Fruit fly (Drosophila melanogaster) whole organism, embryonic: ENCODE measurements around the gene IscU.
A peak's percentile ranks its signal among the peaks of the same experiment; 100 is the strongest.

Experiments used
- Asciz ChIP-seq: fragments of 200-800 bp; sonication (Bioruptor generic); optimal IDR thresholded peaks from 2 replicates; lab custom pipeline; 2017; ENCODE audit warnings: missing biosample characterization, mild to moderate bottlenecking, missing genetic modification characterization, missing genetic modification reagents
- B-H2 ChIP-seq: fragments of 200-800 bp; sonication (Bioruptor generic); optimal IDR thresholded peaks from 2 replicates; lab custom pipeline; 2018; ENCODE audit warnings: missing biosample characterization, mild to moderate bottlenecking, missing genetic modification characterization
- Bdp1 ChIP-seq: fragments of 200-800 bp; sonication (Bioruptor generic); optimal IDR thresholded peaks from 3 replicates; lab custom pipeline; 2016; ENCODE audit warnings: missing biosample characterization, missing genetic modification characterization
- CG10209 ChIP-seq: fragments of 200-800 bp; sonication (Bioruptor generic); optimal IDR thresholded peaks from 3 replicates; lab custom pipeline; 2017; ENCODE audit warnings: missing biosample characterization, mild to moderate bottlenecking, missing genetic modification characterization, missing genetic modification reagents
- CG11560 ChIP-seq: fragments of 200-800 bp; sonication (Bioruptor generic); IDR thresholded peaks from 3 replicates; pipeline ENCODE4 v1.3.6; 2022; ENCODE audit warnings: missing biosample characterization, missing genetic modification characterization
- CG11696 ChIP-seq: fragments of 200-800 bp; sonication (Bioruptor generic); IDR thresholded peaks from 2 replicates; pipeline ENCODE4 v1.3.6; 2022; ENCODE audit warnings: missing biosample characterization, missing genetic modification characterization
- CG1233 ChIP-seq: fragments of 200-800 bp; sonication (Bioruptor generic); optimal IDR thresholded peaks from 4 replicates; lab custom pipeline; 2018; ENCODE audit warnings: missing biosample characterization, mild to moderate bottlenecking, missing genetic modification characterization
- CG13624 ChIP-seq: fragments of 200-800 bp; sonication (Bioruptor generic); optimal IDR thresholded peaks from 2 replicates; lab custom pipeline; 2016; ENCODE audit warnings: missing biosample characterization, missing genetic modification characterization
- CG14710 ChIP-seq: fragments of 200-800 bp; sonication (Bioruptor generic); optimal IDR thresholded peaks from 3 replicates; lab custom pipeline; 2019; ENCODE audit warnings: missing biosample characterization, mild to moderate bottlenecking, missing genetic modification characterization, moderate library complexity
- CG15601 ChIP-seq: fragments of 200-800 bp; sonication (Bioruptor generic); optimal IDR thresholded peaks from 3 replicates; lab custom pipeline; 2019; ENCODE audit warnings: missing biosample characterization, mild to moderate bottlenecking, missing genetic modification characterization, moderate library complexity
- CG17328 ChIP-seq: fragments of 200-800 bp; sonication (Bioruptor generic); IDR thresholded peaks from 2 replicates; pipeline ENCODE4 v1.3.6; 2022; ENCODE audit warnings: missing biosample characterization, missing genetic modification characterization
- CG2199 ChIP-seq: fragments of 200-800 bp; sonication (Bioruptor generic); IDR thresholded peaks from 3 replicates; pipeline ENCODE4 v1.3.6; 2022; ENCODE audit warnings: missing biosample characterization, missing genetic modification characterization
- CG32767 ChIP-seq: fragments of 200-800 bp; sonication (Bioruptor generic); IDR thresholded peaks from 2 replicates; pipeline ENCODE4 v1.3.6; 2022; ENCODE audit warnings: missing biosample characterization, missing genetic modification characterization
- CG43689 ChIP-seq: fragments of 200-800 bp; sonication (Bioruptor generic); IDR thresholded peaks from 2 replicates; pipeline ENCODE4 v1.3.6; 2022; ENCODE audit warnings: missing biosample characterization, missing genetic modification characterization
- CG4707 ChIP-seq: fragments of 200-800 bp; sonication (Bioruptor generic); optimal IDR thresholded peaks from 2 replicates; lab custom pipeline; 2018; ENCODE audit warnings: missing biosample characterization, mild to moderate bottlenecking, missing genetic modification characterization, moderate library complexity
- CG6272 ChIP-seq: fragments of 200-800 bp; sonication (Bioruptor generic); IDR thresholded peaks from 2 replicates; pipeline ENCODE4 v1.3.6; 2022; ENCODE audit warnings: missing biosample characterization, missing genetic modification characterization
- CG7271 ChIP-seq: fragments of 200-800 bp; sonication (Bioruptor generic); optimal IDR thresholded peaks from 2 replicates; lab custom pipeline; 2018; ENCODE audit warnings: missing biosample characterization, mild to moderate bottlenecking, missing genetic modification characterization, moderate library complexity
- CG7556 ChIP-seq: fragments of 200-800 bp; sonication (Bioruptor generic); optimal IDR thresholded peaks from 2 replicates; lab custom pipeline; 2017; ENCODE audit warnings: missing biosample characterization, mild to moderate bottlenecking, missing genetic modification characterization
- CG8388 ChIP-seq: fragments of 200-800 bp; sonication (Bioruptor generic); optimal IDR thresholded peaks from 2 replicates; lab custom pipeline; 2019; ENCODE audit warnings: missing biosample characterization, mild to moderate bottlenecking, missing genetic modification characterization, moderate library complexity
- CG8478 ChIP-seq: fragments of >200 bp; optimal IDR thresholded peaks from 2 replicates; lab custom pipeline; 2018
- CG9437 ChIP-seq: fragments of 200-800 bp; sonication (Bioruptor generic); optimal IDR thresholded peaks from 2 replicates; lab custom pipeline; 2018; ENCODE audit warnings: missing biosample characterization, mild to moderate bottlenecking, missing genetic modification characterization
- D19A ChIP-seq: fragments of 200-800 bp; optimal IDR thresholded peaks from 3 replicates; lab custom pipeline; 2019; ENCODE audit warnings: missing biosample characterization, mild to moderate bottlenecking, missing genetic modification characterization, moderate library complexity
- GATAe ChIP-seq: fragments of 200-800 bp; sonication (Bioruptor generic); conservative IDR thresholded peaks from 2 replicates; pipeline ENCODE4 v1.3.6; 2022; ENCODE audit warnings: missing biosample characterization, missing genetic modification characterization
- HLHmδ ChIP-seq: fragments of 200-800 bp; sonication (Bioruptor generic); optimal IDR thresholded peaks from 2 replicates; lab custom pipeline; 2018; ENCODE audit warnings: missing biosample characterization, mild to moderate bottlenecking, missing genetic modification characterization, moderate library complexity
- Hr78 ChIP-seq, 2 experiments: fragments of 200-800 bp in 1 of 2; fragments of >200 bp in 1 of 2; sonication (Bioruptor generic) in 1 of 2; optimal IDR thresholded peaks; 2 replicates each; lab custom pipeline; 2017 to 2019; ENCODE audit warnings: missing biosample characterization in 2 of 2, missing genetic modification characterization in 2 of 2, mild to moderate bottlenecking in 1 of 2, moderate library complexity in 1 of 2
- Jarid2 ChIP-seq: fragments of 200-800 bp; sonication (Bioruptor generic); optimal IDR thresholded peaks from 3 replicates; lab custom pipeline; 2017; ENCODE audit warnings: mild to moderate bottlenecking, missing biosample characterization, missing genetic modification reagents, missing genetic modification characterization
- Neu2 ChIP-seq: fragments of 200-800 bp; sonication (Bioruptor generic); optimal IDR thresholded peaks from 3 replicates; lab custom pipeline; 2016; ENCODE audit warnings: missing biosample characterization, missing genetic modification characterization, borderline replicate concordance
- Nf-YB ChIP-seq: fragments of 200-800 bp; sonication (Bioruptor generic); optimal IDR thresholded peaks from 3 replicates; lab custom pipeline; 2019; ENCODE audit warnings: missing biosample characterization, mild to moderate bottlenecking, missing genetic modification characterization, moderate library complexity
- Ptx1 ChIP-seq: fragments of 200-800 bp; sonication (Bioruptor generic); IDR thresholded peaks from 2 replicates; pipeline ENCODE4 v1.3.6; 2022; ENCODE audit warnings: missing biosample characterization, missing genetic modification characterization
- Six4 ChIP-seq: fragments of 200-800 bp; sonication (Bioruptor generic); optimal IDR thresholded peaks from 2 replicates; lab custom pipeline; 2016; ENCODE audit warnings: missing biosample characterization, missing genetic modification characterization
- Sox100B ChIP-seq: fragments of 200-800 bp; sonication (Bioruptor generic); optimal IDR thresholded peaks from 3 replicates; lab custom pipeline; 2018; ENCODE audit warnings: missing biosample characterization, mild to moderate bottlenecking, missing genetic modification characterization
- al ChIP-seq: fragments of 200-800 bp; sonication (Bioruptor generic); IDR thresholded peaks from 2 replicates; pipeline ENCODE4 v1.3.6; 2022; ENCODE audit warnings: missing biosample characterization, missing genetic modification characterization
- cad ChIP-seq: fragments of >200 bp; optimal IDR thresholded peaks from 2 replicates; lab custom pipeline; 2017; ENCODE audit warnings: missing biosample characterization, missing genetic modification characterization
- cg ChIP-seq: fragments of 200-800 bp; sonication (Bioruptor generic); optimal IDR thresholded peaks from 3 replicates; lab custom pipeline; 2019; ENCODE audit warnings: missing biosample characterization, mild to moderate bottlenecking, missing genetic modification characterization, moderate library complexity
- dmrt11E ChIP-seq: fragments of 200-800 bp; sonication (Bioruptor generic); optimal IDR thresholded peaks from 3 replicates; lab custom pipeline; 2018; ENCODE audit warnings: missing biosample characterization, mild to moderate bottlenecking, missing genetic modification characterization, moderate library complexity
- fd96Cb ChIP-seq: fragments of 200-800 bp; sonication (Bioruptor generic); optimal IDR thresholded peaks from 2 replicates; lab custom pipeline; 2018; ENCODE audit warnings: missing biosample characterization, mild to moderate bottlenecking, missing genetic modification characterization, moderate library complexity
- gcm ChIP-seq: fragments of 200-800 bp; sonication (Bioruptor generic); optimal IDR thresholded peaks from 2 replicates; lab custom pipeline; 2019; ENCODE audit warnings: missing biosample characterization, mild to moderate bottlenecking, missing genetic modification characterization, moderate library complexity
- gem ChIP-seq: fragments of 200-800 bp; sonication (Bioruptor generic); optimal IDR thresholded peaks from 2 replicates; lab custom pipeline; 2019; ENCODE audit warnings: missing biosample characterization, mild to moderate bottlenecking, missing genetic modification characterization, moderate library complexity
- insv ChIP-seq, 2 experiments: fragments of 200-800 bp; sonication (Bioruptor generic); optimal IDR thresholded peaks; 3 replicates each; lab custom pipeline; 2016 to 2018; ENCODE audit warnings: missing biosample characterization in 2 of 2, missing genetic modification characterization in 2 of 2
- kni ChIP-seq: fragments of 200-800 bp; sonication (Bioruptor generic); optimal IDR thresholded peaks from 3 replicates; lab custom pipeline; 2017; ENCODE audit warnings: mild to moderate bottlenecking, missing biosample characterization, missing genetic modification reagents, missing genetic modification characterization
- nom ChIP-seq: fragments of 200-800 bp; sonication (Bioruptor generic); optimal IDR thresholded peaks from 2 replicates; lab custom pipeline; 2017; ENCODE audit warnings: missing biosample characterization, missing genetic modification characterization, mild to moderate bottlenecking, moderate library complexity, missing genetic modification reagents
- odd ChIP-seq: fragments of 200-800 bp; sonication (Bioruptor generic); optimal IDR thresholded peaks from 2 replicates; lab custom pipeline; 2017; ENCODE audit warnings: missing biosample characterization, mild to moderate bottlenecking, missing genetic modification characterization
- sens-2 ChIP-seq: fragments of 200-800 bp; sonication (Bioruptor generic); IDR thresholded peaks from 2 replicates; pipeline ENCODE4 v1.3.6; 2022; ENCODE audit warnings: missing biosample characterization, missing genetic modification characterization
- slbo ChIP-seq: fragments of 200-800 bp; sonication (Bioruptor generic); IDR thresholded peaks from 2 replicates; pipeline ENCODE4 v1.3.6; 2022; ENCODE audit warnings: missing biosample characterization, missing genetic modification characterization
- stc ChIP-seq: fragments of 200-800 bp; sonication (Bioruptor generic); IDR thresholded peaks from 2 replicates; pipeline ENCODE4 v1.3.6; 2022; ENCODE audit warnings: missing biosample characterization, missing genetic modification characterization
- sug ChIP-seq: fragments of 200-800 bp; optimal IDR thresholded peaks from 2 replicates; lab custom pipeline; 2019; ENCODE audit warnings: missing biosample characterization, mild to moderate bottlenecking, missing genetic modification characterization, moderate library complexity
- toy ChIP-seq: fragments of 200-800 bp; sonication (Bioruptor generic); IDR thresholded peaks from 2 replicates; pipeline ENCODE4 v1.3.6; 2022; ENCODE audit warnings: missing biosample characterization, missing genetic modification characterization
- twi ChIP-seq: fragments of 200-800 bp; optimal IDR thresholded peaks from 2 replicates; lab custom pipeline; 2019; ENCODE audit warnings: missing biosample characterization, mild to moderate bottlenecking, missing genetic modification characterization, moderate library complexity
- yki ChIP-seq: fragments of >200 bp; optimal IDR thresholded peaks from 3 replicates; lab custom pipeline; 2018

Gene IscU

dm6 chr3R:8867325-8868104 is 43.5 kb upstream of the IscU start (continued):
- no peak for TF ChIP-seq nom (GFP tag; lab: Kevin White, UChicago)
- no peak for TF ChIP-seq sug (tag; lab: Kevin White, UChicago)
- TF ChIP-seq CG14710 (tag; lab: Kevin White, UChicago): peak; percentile 82
- TF ChIP-seq CG43689 (GFP tag; lab: Robert Waterston, UW): no peak
- no peak for TF ChIP-seq CG8478
- TF ChIP-seq Asciz (GFP tag; lab: Kevin White, UChicago): peak; percentile 53
- TF ChIP-seq CG6272 (GFP tag; lab: Robert Waterston, UW): no peak
- no peak for TF ChIP-seq CG13624 (GFP tag; lab: Kevin White, UChicago)
- TF ChIP-seq cg (GFP tag; lab: Kevin White, UChicago): no peak
- peak; percentile 93 for TF ChIP-seq CG2199 (GFP tag; lab: Robert Waterston, UW)
- TF ChIP-seq slbo (GFP tag; lab: Robert Waterston, UW): peak; percentile 54; the same call in 1 of the 2 replicates
- TF ChIP-seq CG11696: no peak
- peak; percentile 58; the same call in 1 of the 2 replicates for TF ChIP-seq Ptx1
- TF ChIP-seq CG7556 (GFP tag; lab: Kevin White, UChicago): peak; percentile 76
- TF ChIP-seq gem: peak; percentile 90
- TF ChIP-seq Sox100B (GFP tag; lab: Kevin White, UChicago): peak; percentile 80
- TF ChIP-seq B-H2 (GFP tag; lab: Kevin White, UChicago): no peak
- peak; percentile 81 for TF ChIP-seq dmrt11E (tag; lab: Kevin White, UChicago)
- no peak for TF ChIP-seq kni
- peak; percentile 18 for TF ChIP-seq odd (GFP tag; lab: Kevin White, UChicago)
- TF ChIP-seq CG10209: peak; percentile 60
- no peak for TF ChIP-seq Neu2 (GFP tag; lab: Kevin White, UChicago)
- TF ChIP-seq CG4707 (GFP tag; lab: Kevin White, UChicago): no peak
- TF ChIP-seq fd96Cb (tag; lab: Kevin White, UChicago): peak; percentile 63
- TF ChIP-seq CG17328 (GFP tag; lab: Robert Waterston, UW): peak; percentile 48; the same call in 1 of the 2 replicates
- TF ChIP-seq sens-2 (GFP tag; lab: Robert Waterston, UW): no peak
- peak; percentile 74 for TF ChIP-seq CG9437 (GFP tag; lab: Kevin White, UChicago)
- peak in 1 of 2 experiments; percentile 44 for TF ChIP-seq Hr78 (GFP tag; optimal IDR thresholded peaks at IDR 0.05; lab: Kevin White, UChicago)
- TF ChIP-seq D19A (tag; lab: Kevin White, UChicago): peak; percentile 97
- peak; percentile 75 for TF ChIP-seq CG8388 (GFP tag; lab: Kevin White, UChicago)
- peak; percentile 55 for TF ChIP-seq Six4 (GFP tag; lab: Kevin White, UChicago)
- no peak for TF ChIP-seq HLHmδ
- TF ChIP-seq yki (lab: Kevin White, UChicago): no peak
- no peak for TF ChIP-seq Bdp1
- no peak for TF ChIP-seq CG11560 (tag; lab: Robert Waterston, UW)
- TF ChIP-seq gcm (GFP tag; lab: Kevin White, UChicago): peak; percentile 66
- TF ChIP-seq stc (GFP tag; lab: Robert Waterston, UW): no peak
- TF ChIP-seq CG32767 (GFP tag; lab: Robert Waterston, UW): no peak
- peak; percentile 20 for TF ChIP-seq twi (tag; lab: Kevin White, UChicago)
- no peak for TF ChIP-seq cad (GFP tag; lab: Kevin White, UChicago)
- TF ChIP-seq Jarid2: no peak
- TF ChIP-seq insv (GFP tag; optimal IDR thresholded peaks at IDR 0.05; lab: Kevin White, UChicago): no peak
- peak; percentile 78 for TF ChIP-seq CG15601 (tag; lab: Kevin White, UChicago)
- TF ChIP-seq toy (GFP tag; lab: Robert Waterston, UW): no peak
- TF ChIP-seq Nf-YB (GFP tag; lab: Kevin White, UChicago): peak; percentile 59
- TF ChIP-seq al (GFP tag; lab: Robert Waterston, UW): no peak
- peak; percentile 17 for TF ChIP-seq CG7271
- TF ChIP-seq GATAe: no peak
- TF ChIP-seq CG1233 (GFP tag; lab: Kevin White, UChicago): peak; percentile 34
